Fruit fly (Drosophila melanogaster): ENCODE data around the gene CG33310.

dm6 chr2L:15065663-15066062 lies 39.0 kb downstream of the CG33310 start:
- TF ChIP-seq Myc (optimal IDR thresholded peaks at IDR 0.05) = no peak
- no peak for TF ChIP-seq Sin3A (optimal IDR thresholded peaks at IDR 0.05)
- TF ChIP-seq ttk (optimal IDR thresholded peaks at IDR 0.05) = no peak
- no peak for TF ChIP-seq psq (optimal IDR thresholded peaks at IDR 0.05)
- TF ChIP-seq h (optimal IDR thresholded peaks at IDR 0.05) = no peak
- no peak for TF ChIP-seq insv (optimal IDR thresholded peaks at IDR 0.05)
